Fruit fly (Drosophila melanogaster): Measurements from ENCODE around the gene alphaTub85E.
A peak's percentile ranks its signal among the peaks of the same experiment; 100 is the strongest.

The alphaTub85E gene

dm6 chr3R:9725121-9725956 lies 7.7 kb downstream of the alphaTub85E start, which contains the start of gene hyd (continued):
- TF ChIP-seq CG11560 (tag; IDR thresholded peaks at IDR 0.05), result no peak
- TF ChIP-seq CG9437 (GFP tag; optimal IDR thresholded peaks at IDR 0.05), result peak; percentile 83
- peak; percentile 43 for TF ChIP-seq CG34376 (GFP tag; optimal IDR thresholded peaks at IDR 0.05)
- TF ChIP-seq MTF-1 (GFP tag; optimal IDR thresholded peaks at IDR 0.05; ENCODE audit: borderline replicate concordance), result no peak
- TF ChIP-seq CG8290 (GFP tag; optimal IDR thresholded peaks at IDR 0.05), result no peak
- TF ChIP-seq CG8290 (tag; optimal IDR thresholded peaks at IDR 0.05), result no peak
- TF ChIP-seq CG1647 (GFP tag; optimal IDR thresholded peaks at IDR 0.05), result no peak
- peak; percentile 66; the same call in 2 of the 3 replicates for TF ChIP-seq CG14860 (GFP tag; IDR thresholded peaks at IDR 0.05; ENCODE audit: partially characterized antibody)
- no peak for TF ChIP-seq D19A (tag; optimal IDR thresholded peaks at IDR 0.05)
- no peak for TF ChIP-seq Bteb2 (GFP tag; optimal IDR thresholded peaks at IDR 0.05)
- TF ChIP-seq HLHmδ (GFP tag; optimal IDR thresholded peaks at IDR 0.05), result no peak
- no peak for TF ChIP-seq dati (GFP tag; IDR thresholded peaks at IDR 0.05)
- no peak for TF ChIP-seq en (GFP tag; optimal IDR thresholded peaks at IDR 0.05)
- TF ChIP-seq CG16815 (GFP tag; optimal IDR thresholded peaks at IDR 0.05), result no peak
- TF ChIP-seq gsb (GFP tag; IDR thresholded peaks at IDR 0.05), result no peak
- peak; percentile 77 for TF ChIP-seq CG12659 (GFP tag; optimal IDR thresholded peaks at IDR 0.05)
- TF ChIP-seq hkb (optimal IDR thresholded peaks at IDR 0.05), result no peak
- TF ChIP-seq hkb (GFP tag; IDR thresholded peaks at IDR 0.05), result peak; percentile 6; the same call in 1 of the 2 replicates
- no peak for TF ChIP-seq Kr (GFP tag; optimal IDR thresholded peaks at IDR 0.05)
- TF ChIP-seq vfl (GFP tag; optimal IDR thresholded peaks at IDR 0.05), result no peak
- TF ChIP-seq CG10959 (GFP tag; IDR thresholded peaks at IDR 0.05), result no peak
- TF ChIP-seq Doc2 (GFP tag; IDR thresholded peaks at IDR 0.05), result no peak
- no peak for TF ChIP-seq CG10654 (GFP tag; optimal IDR thresholded peaks at IDR 0.05)
- TF ChIP-seq aop (GFP tag; IDR thresholded peaks at IDR 0.05), result no peak
- TF ChIP-seq H15 (GFP tag; IDR thresholded peaks at IDR 0.05), result no peak
- TF ChIP-seq mirr (GFP tag; optimal IDR thresholded peaks at IDR 0.05), result no peak
- no peak for TF ChIP-seq CG5245 (GFP tag; optimal IDR thresholded peaks at IDR 0.05)
- TF ChIP-seq ATbp (GFP tag; optimal IDR thresholded peaks at IDR 0.05), result no peak
- TF ChIP-seq Atf6 (GFP tag; IDR thresholded peaks at IDR 0.05), result no peak
- no peak for TF ChIP-seq grau (tag; optimal IDR thresholded peaks at IDR 0.05)
- no peak for TF ChIP-seq trh (GFP tag; optimal IDR thresholded peaks at IDR 0.05)
- TF ChIP-seq CG10267 (tag; optimal IDR thresholded peaks at IDR 0.05), result peak; percentile 43
- TF ChIP-seq btn (GFP tag; optimal IDR thresholded peaks at IDR 0.05), result no peak
- no peak for TF ChIP-seq CG14014 (GFP tag; IDR thresholded peaks at IDR 0.05)
- no peak for TF ChIP-seq CG17359 (tag; optimal IDR thresholded peaks at IDR 0.05)
- TF ChIP-seq Nf-YA (GFP tag; IDR thresholded peaks at IDR 0.05), result peak; percentile 33; the same call in 1 of the 2 replicates
- TF ChIP-seq insv (GFP tag; optimal IDR thresholded peaks at IDR 0.05), result peak in 1 of 2 experiments; percentile 14
- TF ChIP-seq sisA (GFP tag; IDR thresholded peaks at IDR 0.05), result no peak
- TF ChIP-seq CG10462 (GFP tag; optimal IDR thresholded peaks at IDR 0.05), result no peak
- no peak for TF ChIP-seq sens (GFP tag)
- TF ChIP-seq CG9727 (GFP tag; optimal IDR thresholded peaks at IDR 0.05), result no peak
- peak; percentile 35; the same call in 2 of the 3 replicates for TF ChIP-seq mld (GFP tag; IDR thresholded peaks at IDR 0.05; ENCODE audit: partially characterized antibody)
- TF ChIP-seq fu2 (GFP tag; optimal IDR thresholded peaks at IDR 0.05), result no peak
- TF ChIP-seq CG30431 (GFP tag; optimal IDR thresholded peaks at IDR 0.05), result no peak
- TF ChIP-seq CG15269 (tag; optimal IDR thresholded peaks at IDR 0.05), result no peak
- TF ChIP-seq CoRest (tag; optimal IDR thresholded peaks at IDR 0.05), result no peak
- TF ChIP-seq Ravus (GFP tag; IDR thresholded peaks at IDR 0.05), result no peak
- TF ChIP-seq cas (GFP tag; IDR thresholded peaks at IDR 0.05), result no peak
- TF ChIP-seq ranshi (GFP tag; IDR thresholded peaks at IDR 0.05), result no peak
- TF ChIP-seq ems (GFP tag; optimal IDR thresholded peaks at IDR 0.05), result no peak
- no peak for TF ChIP-seq CG15514 (GFP tag; optimal IDR thresholded peaks at IDR 0.05)

Data from whole organism, embryonic.